Fruit fly (Drosophila melanogaster): Measurements from ENCODE around the gene Spn100A.
A peak's percentile ranks its signal among the peaks of the same experiment; 100 is the strongest.

Spn100A gene

dm6 chr3R:30690251-30690650 lies at the start of gene Spn100A:
Gene Spn100A, plus strand, starts transcription at chr3R:30690642.
- TF ChIP-seq psq (optimal IDR thresholded peaks at IDR 0.05): no peak
- TF ChIP-seq CG8478 (optimal IDR thresholded peaks at IDR 0.05): no peak
- peak in 1 of 2 experiments; percentile 24 for TF ChIP-seq EcR (GFP tag; optimal IDR thresholded peaks at IDR 0.05)
- TF ChIP-seq usp (GFP tag; optimal IDR thresholded peaks at IDR 0.05): no peak

- TF ChIP-seq psq (optimal IDR thresholded peaks at IDR 0.05) (no peak), Dll (optimal IDR thresholded peaks at IDR 0.05) (no peak), pan (optimal IDR thresholded peaks at IDR 0.05) (no peak), usp (GFP tag; optimal IDR thresholded peaks at IDR 0.05) (no peak), CG8478 (optimal IDR thresholded peaks at IDR 0.05) (no peak), EcR (GFP tag; optimal IDR thresholded peaks at IDR 0.05) (no peak)
These were observed 47.2 kb upstream of the Spn100A start for dm6 chr3R:30643240-30643639.

- TF ChIP-seq pan (optimal IDR thresholded peaks at IDR 0.05) (no peak), EcR (GFP tag; optimal IDR thresholded peaks at IDR 0.05) (no peak), psq (optimal IDR thresholded peaks at IDR 0.05) (no peak), usp (GFP tag; optimal IDR thresholded peaks at IDR 0.05) (no peak), CG8478 (optimal IDR thresholded peaks at IDR 0.05) (no peak), Dll (optimal IDR thresholded peaks at IDR 0.05) (no peak)
These were observed 44.7 kb upstream of the Spn100A start, which contains the start of gene CG31013 for dm6 chr3R:30645780-30646179. Gene CG31013, minus strand, starts transcription at chr3R:30645880.

dm6 chr3R:30648451-30648850 lies 42.0 kb upstream of the Spn100A start, which contains the start of gene PH4alphaPV:
Gene PH4alphaPV, minus strand, starts transcription at chr3R:30648551.
- TF ChIP-seq CG8478 (optimal IDR thresholded peaks at IDR 0.05) (no peak), psq (optimal IDR thresholded peaks at IDR 0.05) (no peak), EcR (GFP tag; optimal IDR thresholded peaks at IDR 0.05) (no peak)

dm6 chr3R:30648851-30649250 lies 41.6 kb upstream of the Spn100A start, which contains the start of gene CG34432:
Gene CG34432, plus strand, starts transcription at chr3R:30649151.
- TF ChIP-seq EcR (GFP tag; optimal IDR thresholded peaks at IDR 0.05) (no peak), psq (optimal IDR thresholded peaks at IDR 0.05) (no peak), Dll (optimal IDR thresholded peaks at IDR 0.05) (no peak), CG8478 (optimal IDR thresholded peaks at IDR 0.05) (no peak), pan (optimal IDR thresholded peaks at IDR 0.05) (no peak), usp (GFP tag; optimal IDR thresholded peaks at IDR 0.05) (no peak)

- TF ChIP-seq CG8478 (optimal IDR thresholded peaks at IDR 0.05) (no peak), usp (GFP tag; optimal IDR thresholded peaks at IDR 0.05) (no peak), psq (optimal IDR thresholded peaks at IDR 0.05) (no peak), pan (optimal IDR thresholded peaks at IDR 0.05) (no peak), EcR (GFP tag; optimal IDR thresholded peaks at IDR 0.05) (no peak), Dll (optimal IDR thresholded peaks at IDR 0.05) (no peak)
These were observed 40.8 kb upstream of the Spn100A start, which contains the start of gene CG34433 for dm6 chr3R:30649661-30650060. Gene CG34433, plus strand, starts transcription at chr3R:30649961.

- no peak for TF ChIP-seq CG8478 (optimal IDR thresholded peaks at IDR 0.05)
- TF ChIP-seq EcR (GFP tag; optimal IDR thresholded peaks at IDR 0.05): no peak
- no peak for TF ChIP-seq psq (optimal IDR thresholded peaks at IDR 0.05)
- TF ChIP-seq usp (GFP tag; optimal IDR thresholded peaks at IDR 0.05): no peak
- no peak for TF ChIP-seq pan (optimal IDR thresholded peaks at IDR 0.05)
These were observed 789 bp upstream of the Spn100A start for dm6 chr3R:30689653-30690052.

dm6 chr3R:30695398-30695797 lies 5.0 kb downstream of the Spn100A start, which contains the start of gene CG12069:
Gene CG12069, minus strand, starts transcription at chr3R:30695498.
- TF ChIP-seq usp (GFP tag; optimal IDR thresholded peaks at IDR 0.05): no peak
- TF ChIP-seq psq (optimal IDR thresholded peaks at IDR 0.05): no peak
- TF ChIP-seq CG8478 (optimal IDR thresholded peaks at IDR 0.05): no peak
- TF ChIP-seq EcR (GFP tag; optimal IDR thresholded peaks at IDR 0.05): no peak
- TF ChIP-seq pan (optimal IDR thresholded peaks at IDR 0.05): no peak
- no peak for TF ChIP-seq Dll (optimal IDR thresholded peaks at IDR 0.05)

dm6 chr3R:30697038-30697437 lies 6.6 kb downstream of the Spn100A start, which contains the start of gene Pka-C2:
Gene Pka-C2, minus strand, starts transcription at chr3R:30697138.
- TF ChIP-seq pan (optimal IDR thresholded peaks at IDR 0.05): no peak
- no peak for TF ChIP-seq CG8478 (optimal IDR thresholded peaks at IDR 0.05)
- no peak for TF ChIP-seq usp (GFP tag; optimal IDR thresholded peaks at IDR 0.05)
- TF ChIP-seq EcR (GFP tag; optimal IDR thresholded peaks at IDR 0.05): no peak
- no peak for TF ChIP-seq Dll (optimal IDR thresholded peaks at IDR 0.05)
- no peak for TF ChIP-seq psq (optimal IDR thresholded peaks at IDR 0.05)

dm6 chr3R:30699165-30699564 lies 8.7 kb downstream of the Spn100A start:
- TF ChIP-seq psq (optimal IDR thresholded peaks at IDR 0.05) (no peak), CG8478 (optimal IDR thresholded peaks at IDR 0.05) (no peak), EcR (GFP tag; optimal IDR thresholded peaks at IDR 0.05) (no peak), pan (optimal IDR thresholded peaks at IDR 0.05) (no peak), Dll (optimal IDR thresholded peaks at IDR 0.05) (no peak), usp (GFP tag; optimal IDR thresholded peaks at IDR 0.05) (no peak)

dm6 chr3R:30706021-30706420 lies 15.6 kb downstream of the Spn100A start, which contains the start of gene CG31010:
Gene CG31010, minus strand, starts transcription at chr3R:30706121.
- TF ChIP-seq usp (GFP tag; optimal IDR thresholded peaks at IDR 0.05) (no peak), Dll (optimal IDR thresholded peaks at IDR 0.05) (no peak), pan (optimal IDR thresholded peaks at IDR 0.05) (no peak), psq (optimal IDR thresholded peaks at IDR 0.05) (no peak)

dm6 chr3R:30709270-30709669 lies 18.8 kb downstream of the Spn100A start:
- TF ChIP-seq CG8478 (optimal IDR thresholded peaks at IDR 0.05) (no peak), usp (GFP tag; optimal IDR thresholded peaks at IDR 0.05) (no peak), pan (optimal IDR thresholded peaks at IDR 0.05) (no peak), psq (optimal IDR thresholded peaks at IDR 0.05) (no peak), EcR (GFP tag; optimal IDR thresholded peaks at IDR 0.05) (no peak), Dll (optimal IDR thresholded peaks at IDR 0.05) (no peak)

- TF ChIP-seq EcR (GFP tag; optimal IDR thresholded peaks at IDR 0.05): no peak
- TF ChIP-seq CG8478 (optimal IDR thresholded peaks at IDR 0.05): no peak
- no peak for TF ChIP-seq usp (GFP tag; optimal IDR thresholded peaks at IDR 0.05)
- TF ChIP-seq Dll (optimal IDR thresholded peaks at IDR 0.05): no peak
- TF ChIP-seq pan (optimal IDR thresholded peaks at IDR 0.05): no peak
- no peak for TF ChIP-seq psq (optimal IDR thresholded peaks at IDR 0.05)
These were observed 20.0 kb downstream of the Spn100A start for dm6 chr3R:30710442-30710841.

Data from whole organism.